Worm (Caenorhabditis elegans) whole organism, early embryonic: ENCODE results near the gene T28D9.16.

Source experiments
- B0310.2 ChIP-seq: sonication (generic microtip); optimal IDR thresholded peaks from 2 replicates; lab custom pipeline; 2016; ENCODE audit warnings: mild to moderate bottlenecking, missing genetic modification characterization, missing compliant biosample characterization
- F13C5.2 ChIP-seq: sonication (generic microtip); optimal IDR thresholded peaks from 2 replicates; lab custom pipeline; 2017; ENCODE audit warnings: mild to moderate bottlenecking, missing genetic modification characterization, inconsistent platforms, missing compliant biosample characterization
- aly-1 ChIP-seq: sonication (generic microtip); optimal IDR thresholded peaks from 2 replicates; lab custom pipeline; 2016; ENCODE audit warnings: missing genetic modification characterization, missing compliant biosample characterization
- ama-1 ChIP-seq: fragments of 150-350 bp; optimal IDR thresholded peaks from 2 replicates; lab custom pipeline; 2014
- ceh-13 ChIP-seq: fragments of 200-800 bp; sonication (Bioruptor generic); optimal IDR thresholded peaks from 2 replicates; lab custom pipeline; 2018; ENCODE audit warnings: mild to moderate bottlenecking, missing genetic modification characterization, missing compliant biosample characterization
- ceh-36 ChIP-seq: sonication (generic microtip); optimal IDR thresholded peaks from 2 replicates; lab custom pipeline; 2016; ENCODE audit warnings: missing genetic modification characterization, inconsistent platforms, missing compliant biosample characterization
- ets-7 ChIP-seq: sonication (generic microtip); optimal IDR thresholded peaks from 2 replicates; lab custom pipeline; 2016; ENCODE audit warnings: missing genotype, missing genetic modification characterization, missing compliant biosample characterization
- flt-1 ChIP-seq: fragments of 200-800 bp; sonication (Bioruptor generic); IDR thresholded peaks from 2 replicates; pipeline ENCODE4 v1.3.6; 2022; ENCODE audit warnings: missing genetic modification characterization, missing compliant biosample characterization
- hnd-1 ChIP-seq: sonication (generic microtip); optimal IDR thresholded peaks from 2 replicates; lab custom pipeline; 2016; ENCODE audit warnings: missing genetic modification characterization, missing compliant biosample characterization
- scrt-1 ChIP-seq: fragments of 200-800 bp; sonication (Bioruptor generic); IDR thresholded peaks from 2 replicates; pipeline ENCODE4 v1.3.6; 2022; ENCODE audit warnings: missing genetic modification characterization, missing compliant biosample characterization
- sea-1 ChIP-seq: fragments of 200-800 bp; sonication (Bioruptor generic); conservative IDR thresholded peaks from 2 replicates; pipeline ENCODE4 v1.3.6; 2022; ENCODE audit warnings: missing genetic modification characterization, missing compliant biosample characterization

DNA sequence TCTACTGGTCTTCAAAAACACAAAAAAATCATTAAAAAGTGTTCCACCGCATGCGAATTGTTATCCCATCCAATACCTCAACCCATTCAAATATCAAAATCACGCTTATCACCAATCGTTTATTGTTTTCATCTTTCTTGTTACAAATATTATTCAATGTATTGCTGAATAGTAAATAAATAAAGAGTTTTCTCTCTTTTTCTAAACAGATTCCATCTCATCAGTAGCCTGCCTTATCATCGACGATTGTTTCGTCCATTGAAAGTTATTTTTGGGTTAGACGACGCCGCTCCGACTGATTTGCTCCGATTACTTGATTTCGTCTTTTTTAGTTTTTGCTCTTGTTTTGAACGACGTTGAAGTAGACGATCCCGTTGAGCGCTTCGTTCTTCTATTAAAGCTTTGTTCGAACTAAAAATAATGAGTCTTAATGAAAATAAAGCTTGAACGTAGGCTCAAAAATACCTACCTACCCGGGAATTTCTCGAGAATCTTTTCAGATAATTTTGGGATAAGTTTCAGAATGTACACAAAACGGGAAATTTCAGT lies 50.7 kb downstream of the T28D9.16 start:
- no peak for TF ChIP-seq F13C5.2 (tag; lab: Kevin White, UChicago)
- no peak for TF ChIP-seq ama-1 (lab: Kevin White, UChicago)
- TF ChIP-seq flt-1 (GFP tag; lab: Robert Waterston, UW), result no peak
- no peak for TF ChIP-seq hnd-1 (tag; lab: Kevin White, UChicago)
- TF ChIP-seq sea-1 (GFP tag; lab: Robert Waterston, UW), result no peak
- no peak for TF ChIP-seq scrt-1
- TF ChIP-seq aly-1 (tag; lab: Kevin White, UChicago), result no peak
- no peak for TF ChIP-seq ceh-36 (tag; lab: Kevin White, UChicago)
- TF ChIP-seq ceh-13 (GFP tag; lab: Kevin White, UChicago), result no peak
- no peak for TF ChIP-seq B0310.2 (tag; lab: Kevin White, UChicago)
- TF ChIP-seq ets-7, result no peak
